Worm (Caenorhabditis elegans) whole organism, midembryonic: ENCODE results near the gene clec-139.

ENCODE experiments used
- T22C8.4 ChIP-seq: fragments of 200-800 bp; sonication (Bioruptor generic); IDR thresholded peaks from 2 replicates; pipeline ENCODE4 v1.3.6; 2022; ENCODE audit warnings: missing genetic modification characterization, missing compliant biosample characterization
- cog-1 ChIP-seq: sonication (generic microtip); optimal IDR thresholded peaks from 2 replicates; lab custom pipeline; 2016; ENCODE audit warnings: missing genetic modification characterization, missing compliant biosample characterization
- flt-1 ChIP-seq: fragments of 200-800 bp; sonication (Bioruptor generic); IDR thresholded peaks from 2 replicates; pipeline ENCODE4 v1.3.6; 2022; ENCODE audit warnings: missing genetic modification characterization, missing compliant biosample characterization
- med-1 ChIP-seq: sonication (generic microtip); optimal IDR thresholded peaks from 2 replicates; lab custom pipeline; 2017; ENCODE audit warnings: missing genetic modification characterization, mild to moderate bottlenecking, missing compliant biosample characterization, antibody characterized with exemption, missing genetic modification reagents; ENCODE audit not compliant: insufficient read depth
- tab-1 ChIP-seq: fragments of 200-800 bp; sonication (Bioruptor generic); IDR thresholded peaks from 2 replicates; pipeline ENCODE4 v1.3.6; 2022; ENCODE audit warnings: missing genetic modification characterization, missing compliant biosample characterization
- ztf-23 ChIP-seq: fragments of 200-800 bp; sonication (Bioruptor generic); IDR thresholded peaks from 2 replicates; pipeline ENCODE4 v1.3.6; 2022; ENCODE audit warnings: missing genetic modification reagents, missing genetic modification characterization, missing compliant biosample characterization
- ztf-29 ChIP-seq: fragments of 200-800 bp; sonication (Bioruptor generic); IDR thresholded peaks from 2 replicates; pipeline ENCODE4 v1.3.6; 2022; ENCODE audit warnings: missing genetic modification reagents, missing genetic modification characterization, missing compliant biosample characterization

ce11 chrII:4579920-4580474, 41.6 kb downstream of the clec-139 start:
- TF ChIP-seq flt-1, result peak; percentile 13; the same call in 1 of the 2 replicates
- TF ChIP-seq ztf-29 (GFP tag; lab: Robert Waterston, UW), result no peak
- no peak for TF ChIP-seq med-1
- no peak for TF ChIP-seq ztf-23
- TF ChIP-seq tab-1 (GFP tag; lab: Robert Waterston, UW), result no peak
- TF ChIP-seq cog-1, result no peak
- no peak for TF ChIP-seq T22C8.4 (GFP tag; lab: Robert Waterston, UW)
